Worm (Caenorhabditis elegans) whole organism, L2 larva: Measurements from ENCODE around the gene F17H10.4.

Experiments
- C34F6.9 ChIP-seq: fragments of 150-350 bp; optimal IDR thresholded peaks from 2 replicates; lab custom pipeline; 2014; ENCODE audit warnings: missing biosample characterization, missing genetic modification characterization
- Y55F3AM.14 ChIP-seq: fragments of 200-800 bp; sonication (Bioruptor generic); optimal IDR thresholded peaks from 2 replicates; lab custom pipeline; 2018; ENCODE audit warnings: mild to moderate bottlenecking, missing genetic modification characterization, missing compliant biosample characterization
- alr-1 ChIP-seq: fragments of 150-350 bp; optimal IDR thresholded peaks from 2 replicates; lab custom pipeline; 2014; ENCODE audit warnings: missing biosample characterization, missing genetic modification characterization
- aly-2 ChIP-seq: fragments of 150-350 bp; optimal IDR thresholded peaks from 2 replicates; lab custom pipeline; 2014; ENCODE audit warnings: missing biosample characterization, missing genetic modification characterization
- blmp-1 ChIP-seq: sonication (generic microtip); optimal IDR thresholded peaks from 2 replicates; lab custom pipeline; 2017; ENCODE audit warnings: missing genetic modification characterization, mild to moderate bottlenecking, missing compliant biosample characterization, antibody characterized with exemption, moderate library complexity; ENCODE audit not compliant: insufficient read depth
- ceh-16 ChIP-seq: fragments of 150-350 bp; optimal IDR thresholded peaks from 2 replicates; lab custom pipeline; 2014; ENCODE audit warnings: missing biosample characterization, missing genetic modification characterization
- ceh-82 ChIP-seq: fragments of 150-350 bp; optimal IDR thresholded peaks from 2 replicates; lab custom pipeline; 2014; ENCODE audit warnings: missing biosample characterization, missing genetic modification characterization
- crh-2 ChIP-seq: sonication (generic microtip); optimal IDR thresholded peaks from 2 replicates; lab custom pipeline; 2017; ENCODE audit warnings: missing biosample characterization, missing genetic modification characterization
- dmd-4 ChIP-seq: sonication (generic microtip); optimal IDR thresholded peaks from 2 replicates; lab custom pipeline; 2017; ENCODE audit warnings: missing biosample characterization, missing genetic modification characterization
- egl-27 ChIP-seq: sonication (generic microtip); optimal IDR thresholded peaks from 3 replicates; lab custom pipeline; 2017; ENCODE audit warnings: missing biosample characterization, missing genetic modification reagents, missing genetic modification characterization
- elt-1 ChIP-seq: fragments of 150-350 bp; optimal IDR thresholded peaks from 2 replicates; lab custom pipeline; 2014; ENCODE audit warnings: missing biosample characterization, missing genetic modification characterization
- elt-3 ChIP-seq: sonication (generic microtip); optimal IDR thresholded peaks from 2 replicates; lab custom pipeline; 2017; ENCODE audit warnings: missing biosample characterization, missing genetic modification characterization
- fos-1 ChIP-seq: fragments of 150-350 bp; optimal IDR thresholded peaks from 2 replicates; lab custom pipeline; 2014; ENCODE audit warnings: missing biosample characterization, missing genetic modification characterization
- gmeb-1 ChIP-seq: fragments of 150-350 bp; optimal IDR thresholded peaks from 2 replicates; lab custom pipeline; 2014; ENCODE audit warnings: missing biosample characterization, missing genetic modification characterization
- lin-13 ChIP-seq: fragments of 150-350 bp; optimal IDR thresholded peaks from 2 replicates; lab custom pipeline; 2014; ENCODE audit warnings: missing biosample characterization, missing genetic modification reagents, missing genetic modification characterization
- mdl-1 ChIP-seq, 2 experiments: fragments of 150-350 bp in 1 of 2; sonication (generic microtip) in 1 of 2; optimal IDR thresholded peaks; 2 replicates each; lab custom pipeline; 2017; ENCODE audit warnings: missing biosample characterization in 2 of 2, missing genetic modification characterization in 2 of 2
- nhr-10 ChIP-seq: sonication (generic microtip); optimal IDR thresholded peaks from 2 replicates; lab custom pipeline; 2017; ENCODE audit warnings: missing biosample characterization, missing genetic modification characterization
- nhr-11 ChIP-seq: fragments of 150-350 bp; optimal IDR thresholded peaks from 2 replicates; lab custom pipeline; 2014; ENCODE audit warnings: missing biosample characterization, missing genetic modification characterization
- nhr-129 ChIP-seq: fragments of 150-350 bp; optimal IDR thresholded peaks from 2 replicates; lab custom pipeline; 2014; ENCODE audit warnings: missing biosample characterization, missing genetic modification characterization
- nhr-21 ChIP-seq: fragments of 150-350 bp; optimal IDR thresholded peaks from 2 replicates; lab custom pipeline; 2014; ENCODE audit warnings: missing biosample characterization, missing genetic modification characterization
- nhr-237 ChIP-seq: fragments of 150-350 bp; optimal IDR thresholded peaks from 2 replicates; lab custom pipeline; 2014; ENCODE audit warnings: missing biosample characterization, missing genetic modification characterization
- nhr-25 ChIP-seq: fragments of 150-350 bp; sonication (generic microtip); optimal IDR thresholded peaks from 3 replicates; lab custom pipeline; 2014; ENCODE audit warnings: missing biosample characterization, missing genetic modification characterization
- nhr-6 ChIP-seq: fragments of 150-350 bp; optimal IDR thresholded peaks from 2 replicates; lab custom pipeline; 2014; ENCODE audit warnings: missing biosample characterization, missing genetic modification characterization
- nhr-77 ChIP-seq: fragments of 150-350 bp; optimal IDR thresholded peaks from 2 replicates; lab custom pipeline; 2014; ENCODE audit warnings: missing biosample characterization, missing genetic modification characterization
- sem-4 ChIP-seq: fragments of 150-350 bp; optimal IDR thresholded peaks from 2 replicates; lab custom pipeline; 2014; ENCODE audit warnings: missing biosample characterization, missing genetic modification reagents, missing genetic modification characterization
- skn-1 ChIP-seq: sonication (generic microtip); optimal IDR thresholded peaks from 2 replicates; lab custom pipeline; 2017; ENCODE audit warnings: missing biosample characterization, missing genetic modification characterization
- sma-3 ChIP-seq: sonication (generic microtip); optimal IDR thresholded peaks from 2 replicates; lab custom pipeline; 2016; ENCODE audit warnings: missing genetic modification reagents, missing genetic modification characterization, missing compliant biosample characterization
- sma-9 ChIP-seq, 2 experiments: fragments of 150-350 bp in 1 of 2; sonication (generic microtip) in 1 of 2; optimal IDR thresholded peaks; 2 replicates each; lab custom pipeline; 2014 to 2016; ENCODE audit warnings: missing genetic modification characterization in 2 of 2, mild to moderate bottlenecking in 1 of 2, missing biosample characterization in 1 of 2, missing compliant biosample characterization in 1 of 2, missing genetic modification reagents in 1 of 2, moderate library complexity in 1 of 2
- snpc-4 ChIP-seq: fragments of 150-350 bp; optimal IDR thresholded peaks from 2 replicates; lab custom pipeline; 2014; ENCODE audit warnings: missing biosample characterization, missing genetic modification characterization
- unc-39 ChIP-seq: fragments of 150-350 bp; optimal IDR thresholded peaks from 2 replicates; lab custom pipeline; 2014; ENCODE audit warnings: missing biosample characterization, missing genetic modification characterization

The F17H10.4 gene

DNA sequence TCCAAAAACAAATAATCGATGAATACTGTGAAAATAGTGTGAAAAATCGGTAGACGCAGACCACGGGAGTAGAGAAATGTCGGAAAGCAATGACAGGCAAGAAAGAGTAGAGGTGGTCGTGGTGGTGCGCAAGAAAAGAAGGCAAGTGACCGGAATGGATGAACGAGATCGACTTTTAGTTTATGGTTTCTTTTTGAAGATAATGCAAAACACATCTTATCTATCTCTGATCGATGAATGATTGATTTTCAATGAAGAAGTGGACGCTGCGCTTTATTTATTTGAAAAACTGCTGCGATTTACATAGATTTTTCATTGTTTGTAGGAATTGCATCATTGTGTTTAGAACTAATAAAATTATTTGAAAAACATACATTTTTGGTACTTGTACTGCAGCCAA, 6.4 kb downstream of the F17H10.4 start:
- peak; percentile 3 for TF ChIP-seq fos-1 (tag; lab: Kevin White, UChicago)
- no peak for TF ChIP-seq unc-39 (tag; lab: Kevin White, UChicago)
- TF ChIP-seq nhr-21, result peak; percentile 12
- peak; percentile 64 for TF ChIP-seq ceh-16 (tag; lab: Kevin White, UChicago)
- no peak for TF ChIP-seq sma-3 (GFP tag; lab: Kevin White, UChicago)
- TF ChIP-seq egl-27, result peak; percentile 40
- no peak for TF ChIP-seq elt-3
- no peak for TF ChIP-seq Y55F3AM.14 (GFP tag; lab: Kevin White, UChicago)
- no peak for TF ChIP-seq crh-2 (tag; lab: Kevin White, UChicago)
- TF ChIP-seq sem-4, result no peak
- peak; percentile 23 for TF ChIP-seq nhr-129 (tag; lab: Kevin White, UChicago)
- TF ChIP-seq elt-1 (tag; lab: Kevin White, UChicago), result no peak
- TF ChIP-seq sma-9 (GFP tag; optimal IDR thresholded peaks at IDR 0.05; lab: Kevin White, UChicago), result peak; percentile 75
- TF ChIP-seq sma-9 (tag; optimal IDR thresholded peaks at IDR 0.05; lab: Kevin White, UChicago), result no peak
- no peak for TF ChIP-seq mdl-1 (tag; optimal IDR thresholded peaks at IDR 0.05; lab: Kevin White, UChicago)

DNA sequence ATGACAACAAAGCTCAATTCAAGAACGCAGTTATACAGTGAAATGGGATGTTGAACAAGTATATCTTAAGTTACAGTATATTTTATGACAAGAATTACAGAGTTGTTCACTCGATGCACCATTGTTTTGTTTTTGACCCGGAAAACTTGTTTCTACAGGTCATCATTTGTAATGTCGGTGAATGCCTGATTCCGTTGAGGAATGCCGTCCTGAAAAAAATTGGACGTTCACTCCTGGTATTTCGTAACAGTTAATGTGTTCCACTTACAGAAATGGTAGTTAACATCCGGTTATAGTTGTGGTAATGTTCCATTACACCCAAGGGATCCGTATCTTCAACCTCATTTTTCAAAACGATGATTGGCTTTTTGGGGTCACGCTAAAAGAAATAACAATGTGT, 9.9 kb downstream of the F17H10.4 start:
- TF ChIP-seq sma-9 (GFP tag; optimal IDR thresholded peaks at IDR 0.05; lab: Kevin White, UChicago) (peak; percentile 13), sma-9 (tag; optimal IDR thresholded peaks at IDR 0.05; lab: Kevin White, UChicago) (no peak), skn-1 (tag; lab: Kevin White, UChicago) (no peak), alr-1 (tag; lab: Kevin White, UChicago) (no peak)

DNA sequence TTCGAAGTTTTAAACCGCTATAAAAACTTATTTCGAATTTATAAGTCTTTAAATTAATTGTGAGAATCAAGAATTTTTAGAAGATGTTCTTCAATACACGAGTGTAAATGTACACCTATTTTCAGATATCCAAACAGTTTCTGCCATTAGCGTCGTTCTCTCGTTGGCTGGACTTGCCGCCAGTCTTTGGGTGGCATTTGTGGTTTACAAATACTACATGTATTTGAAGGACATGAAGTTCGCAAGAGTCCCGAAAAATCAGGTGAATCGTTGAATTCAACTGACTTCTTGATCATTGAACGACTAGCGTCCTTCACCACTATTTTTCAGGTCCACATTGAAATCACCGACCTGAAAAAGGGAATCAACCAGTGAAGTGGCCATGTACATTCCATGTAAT, 10.6 kb downstream of the F17H10.4 start:
- TF ChIP-seq Y55F3AM.14 (GFP tag; lab: Kevin White, UChicago) (no peak), nhr-10 (tag; lab: Kevin White, UChicago) (no peak)

DNA sequence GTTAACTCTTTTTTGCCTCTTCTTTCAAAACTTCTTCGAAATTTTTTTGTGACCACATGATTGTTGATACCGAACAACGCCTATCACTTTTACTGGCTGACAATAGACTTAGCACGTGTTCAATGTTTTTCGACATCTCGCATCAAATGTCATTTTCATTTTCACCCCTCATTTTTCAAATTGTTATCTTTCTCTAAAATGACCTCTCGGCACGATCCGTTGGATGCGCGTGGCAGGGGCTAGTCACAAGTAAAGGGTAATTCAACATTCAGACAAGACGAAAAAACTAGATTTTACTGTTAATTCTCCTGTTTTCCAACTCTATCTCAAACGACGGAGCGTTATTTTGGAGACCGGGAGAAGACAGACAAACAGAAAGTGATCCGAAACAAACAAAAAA, 12.9 kb downstream of the F17H10.4 start, which contains the start of gene F17H10.2:
Gene F17H10.2, plus strand, starts transcription at position 316 of the 400 bp plus-strand sequence.
- TF ChIP-seq blmp-1 (tag; lab: Kevin White, UChicago) (peak; percentile 88), sma-3 (GFP tag; lab: Kevin White, UChicago) (peak; percentile 80), nhr-77 (tag; lab: Kevin White, UChicago) (no peak), nhr-25 (tag; lab: Kevin White, UChicago) (peak; percentile 81), alr-1 (tag; lab: Kevin White, UChicago) (no peak), lin-13 (GFP tag; lab: Kevin White, UChicago) (no peak), sma-9 (GFP tag; optimal IDR thresholded peaks at IDR 0.05; lab: Kevin White, UChicago) (peak; percentile 68), sma-9 (tag; optimal IDR thresholded peaks at IDR 0.05; lab: Kevin White, UChicago) (no peak), mdl-1 (tag; optimal IDR thresholded peaks at IDR 0.05; lab: Kevin White, UChicago) (peak in 1 of 2 experiments; percentile 32), nhr-129 (tag; lab: Kevin White, UChicago) (peak; percentile 56), ceh-82 (tag; lab: Kevin White, UChicago) (no peak), nhr-21 (peak; percentile 40), crh-2 (tag; lab: Kevin White, UChicago) (peak; percentile 73)

DNA sequence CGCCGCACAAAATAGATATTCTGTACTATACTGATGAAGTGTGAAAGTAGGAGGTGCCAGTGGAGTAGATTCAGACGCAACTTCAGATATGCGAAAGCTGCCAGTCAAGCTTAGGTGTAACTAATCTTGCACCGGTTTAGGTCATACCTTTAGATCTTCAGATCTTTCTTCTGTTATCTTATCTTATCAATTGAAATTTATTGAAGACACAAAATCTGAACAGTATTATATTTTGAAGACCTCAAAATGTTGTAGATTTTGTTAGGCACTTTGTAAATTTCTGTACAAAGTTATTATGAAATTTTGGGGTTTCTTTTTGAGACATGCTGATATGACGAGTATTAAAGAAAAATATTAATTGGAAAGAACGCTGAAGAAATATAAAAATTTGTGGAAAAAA, 13.7 kb downstream of the F17H10.4 start:
- no peak for TF ChIP-seq Y55F3AM.14 (GFP tag; lab: Kevin White, UChicago)

DNA sequence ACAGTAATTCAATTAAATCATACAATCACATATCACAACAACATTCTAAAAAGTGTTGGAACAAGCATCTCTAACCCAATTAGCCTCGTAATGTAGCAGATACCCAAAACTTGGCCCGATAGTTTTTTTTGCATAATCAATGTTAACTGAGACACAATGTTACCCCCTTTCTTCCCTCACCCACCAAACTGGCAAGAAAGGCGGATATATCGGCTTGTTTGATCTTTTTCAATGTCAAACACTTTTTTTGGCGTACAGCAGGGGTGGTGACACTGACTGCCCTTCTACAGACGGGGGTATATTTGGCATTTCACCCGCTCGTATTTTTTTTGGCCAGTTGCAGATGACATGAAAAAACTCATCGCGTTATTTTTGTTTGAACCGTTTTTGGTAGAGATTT, 16.3 kb downstream of the F17H10.4 start:
- no peak for TF ChIP-seq nhr-6 (tag; lab: Kevin White, UChicago)
- no peak for TF ChIP-seq C34F6.9 (tag; lab: Kevin White, UChicago)
- no peak for TF ChIP-seq lin-13 (GFP tag; lab: Kevin White, UChicago)
- TF ChIP-seq nhr-237 (tag; lab: Kevin White, UChicago), result no peak
- TF ChIP-seq nhr-21, result no peak
- no peak for TF ChIP-seq aly-2 (tag; lab: Kevin White, UChicago)
- no peak for TF ChIP-seq dmd-4
- no peak for TF ChIP-seq snpc-4 (tag; lab: Kevin White, UChicago)
- no peak for TF ChIP-seq elt-1 (tag; lab: Kevin White, UChicago)
- no peak for TF ChIP-seq nhr-11 (tag; lab: Kevin White, UChicago)
- TF ChIP-seq gmeb-1 (tag; lab: Kevin White, UChicago), result no peak
- no peak for TF ChIP-seq nhr-129 (tag; lab: Kevin White, UChicago)
